4 fruit fly cellular contexts compared by ENCODE assay signal in genomic region chr3R:30282478-30282877, dm6.
TF ChIP-seq lines count a peak whose summit lies in the region.

No protein-coding gene starts in this region.

- TF ChIP-seq CTCF in whole organism, embryonic (GFP tag; optimal IDR thresholded peaks at IDR 0.05; lab: Kevin White, UChicago), result no peak

TF ChIP-seq in whole organism, adult, 20 proteins besides CTCF, POLR2A, EP300 and RAD21:
- TF ChIP-seq CG12768 (GFP tag; optimal IDR thresholded peaks at IDR 0.05; lab: Kevin White, UChicago) (no peak), bab1 (GFP tag; optimal IDR thresholded peaks at IDR 0.05; lab: Kevin White, UChicago) (no peak), CG11617 (GFP tag; optimal IDR thresholded peaks at IDR 0.05; lab: Kevin White, UChicago) (no peak), toe (GFP tag; optimal IDR thresholded peaks at IDR 0.05; lab: Kevin White, UChicago) (peak; percentile 32), ovo (GFP tag; optimal IDR thresholded peaks at IDR 0.05; lab: Kevin White, UChicago) (no peak), CG14711 (tag; optimal IDR thresholded peaks at IDR 0.05; lab: Kevin White, UChicago) (no peak), CG1620 (GFP tag; optimal IDR thresholded peaks at IDR 0.05; lab: Kevin White, UChicago) (no peak), pad (GFP tag; optimal IDR thresholded peaks at IDR 0.05; lab: Kevin White, UChicago) (peak; percentile 1), CG7101 (tag; optimal IDR thresholded peaks at IDR 0.05; lab: Kevin White, UChicago) (no peak), Hr96 (GFP tag; optimal IDR thresholded peaks at IDR 0.05; lab: Kevin White, UChicago) (no peak), Mnt (GFP tag; optimal IDR thresholded peaks at IDR 0.05; lab: Kevin White, UChicago) (no peak), CG5204 (GFP tag; optimal IDR thresholded peaks at IDR 0.05; lab: Kevin White, UChicago) (no peak), tj (GFP tag; optimal IDR thresholded peaks at IDR 0.05; lab: Kevin White, UChicago) (no peak), cic (GFP tag; optimal IDR thresholded peaks at IDR 0.05; lab: Kevin White, UChicago) (peak; percentile 83), CG33017 (tag; optimal IDR thresholded peaks at IDR 0.05; lab: Kevin White, UChicago) (no peak), CG7045 (GFP tag; optimal IDR thresholded peaks at IDR 0.05; lab: Kevin White, UChicago) (no peak), kay (GFP tag; lab: Kevin White, UChicago; ENCODE audit: borderline replicate concordance) (peak; percentile 94), Clk (GFP tag; optimal IDR thresholded peaks at IDR 0.05; lab: Kevin White, UChicago) (no peak), cnc (optimal IDR thresholded peaks at IDR 0.05; lab: Kevin White, UChicago) (no peak), Crg-1 (GFP tag; optimal IDR thresholded peaks at IDR 0.05; lab: Kevin White, UChicago) (no peak)

TF ChIP-seq in whole organism, embryonic, 481 proteins besides CTCF, POLR2A, EP300 and RAD21:
- no peak for TF ChIP-seq CG9797 (GFP tag; optimal IDR thresholded peaks at IDR 0.05; lab: Kevin White, UChicago)
- TF ChIP-seq CG1832 (GFP tag; optimal IDR thresholded peaks at IDR 0.05; lab: Kevin White, UChicago), result peak; percentile 36
- TF ChIP-seq Usf (GFP tag; optimal IDR thresholded peaks at IDR 0.05; lab: Kevin White, UChicago), result no peak
- TF ChIP-seq oc (tag; optimal IDR thresholded peaks at IDR 0.05; lab: Kevin White, UChicago), result no peak
- TF ChIP-seq dm (GFP tag; optimal IDR thresholded peaks at IDR 0.05; lab: Kevin White, UChicago), result no peak
- TF ChIP-seq abd-A (tag; optimal IDR thresholded peaks at IDR 0.05; lab: Kevin White, UChicago), result no peak
- TF ChIP-seq wor (GFP tag; IDR thresholded peaks at IDR 0.05; lab: Robert Waterston, UW), result no peak
- no peak for TF ChIP-seq Mes4 (GFP tag; optimal IDR thresholded peaks at IDR 0.05; lab: Kevin White, UChicago)
- no peak for TF ChIP-seq hbn (GFP tag; IDR thresholded peaks at IDR 0.05; lab: Robert Waterston, UW; ENCODE audit: partially characterized antibody)
- TF ChIP-seq D19B (GFP tag; optimal IDR thresholded peaks at IDR 0.05; lab: Kevin White, UChicago), result peak; percentile 43

TF ChIP-seq in whole organism, prepupa, 60 proteins besides CTCF, POLR2A, EP300 and RAD21:
- TF ChIP-seq fd85E (GFP tag; optimal IDR thresholded peaks at IDR 0.05; lab: Kevin White, UChicago), result no peak
- peak; percentile 12 for TF ChIP-seq svp (GFP tag; lab: Kevin White, UChicago)
- no peak for TF ChIP-seq Eip75B (GFP tag; optimal IDR thresholded peaks at IDR 0.05; lab: Kevin White, UChicago)
- no peak for TF ChIP-seq CG32006 (GFP tag; optimal IDR thresholded peaks at IDR 0.05; lab: Kevin White, UChicago)
- TF ChIP-seq vri (GFP tag; optimal IDR thresholded peaks at IDR 0.05; lab: Kevin White, UChicago), result no peak
- no peak for TF ChIP-seq fkh (GFP tag; optimal IDR thresholded peaks at IDR 0.05; lab: Kevin White, UChicago)
- no peak for TF ChIP-seq Eip93F (GFP tag; optimal IDR thresholded peaks at IDR 0.05; lab: Kevin White, UChicago)
- TF ChIP-seq CG3032 (tag; optimal IDR thresholded peaks at IDR 0.05; lab: Kevin White, UChicago), result no peak
- TF ChIP-seq CG8119 (GFP tag; IDR thresholded peaks at IDR 0.05; lab: Robert Waterston, UW), result no peak
- peak; percentile 9 for TF ChIP-seq dsx (GFP tag; optimal IDR thresholded peaks at IDR 0.05; lab: Kevin White, UChicago; ENCODE audit: poor library complexity, severe bottlenecking)
- TF ChIP-seq Eip78C (GFP tag; lab: Kevin White, UChicago), result peak; percentile 47
- TF ChIP-seq Sox102F (GFP tag; optimal IDR thresholded peaks at IDR 0.05; lab: Kevin White, UChicago), result no peak
- TF ChIP-seq CG31627 (GFP tag; optimal IDR thresholded peaks at IDR 0.05; lab: Kevin White, UChicago), result no peak
- no peak for TF ChIP-seq Sox15 (GFP tag; optimal IDR thresholded peaks at IDR 0.05; lab: Kevin White, UChicago)

TF ChIP-seq in whole organism, wandering third instar larva, 38 proteins besides CTCF, POLR2A, EP300 and RAD21:
- TF ChIP-seq Dfd (GFP tag; optimal IDR thresholded peaks at IDR 0.05; lab: Kevin White, UChicago) (peak; percentile 43), pan (optimal IDR thresholded peaks at IDR 0.05; lab: Kevin White, UChicago) (no peak)
